Fruit fly (Drosophila melanogaster) whole organism, adult: ENCODE data around the gene cd.
A peak's percentile ranks its signal among the peaks of the same experiment; 100 is the strongest.

ENCODE experiments used
- CG11617 ChIP-seq: fragments of 200-800 bp; sonication (Bioruptor generic); optimal IDR thresholded peaks from 2 replicates; lab custom pipeline; 2017; ENCODE audit warnings: mild to moderate bottlenecking, missing biosample characterization, missing genetic modification reagents, missing genetic modification characterization
- CG12768 ChIP-seq: fragments of 200-800 bp; sonication (Bioruptor generic); optimal IDR thresholded peaks from 2 replicates; lab custom pipeline; 2017; ENCODE audit warnings: missing biosample characterization, missing genetic modification characterization, mild to moderate bottlenecking, moderate library complexity, missing genetic modification reagents
- CG14711 ChIP-seq: fragments of 200-800 bp; sonication (Bioruptor generic); optimal IDR thresholded peaks from 2 replicates; lab custom pipeline; 2018; ENCODE audit warnings: missing biosample characterization, mild to moderate bottlenecking, missing genetic modification characterization, moderate library complexity
- CG1620 ChIP-seq: fragments of 200-800 bp; sonication (Bioruptor generic); optimal IDR thresholded peaks from 2 replicates; lab custom pipeline; 2016; ENCODE audit warnings: missing biosample characterization, missing genetic modification characterization
- CG33017 ChIP-seq: fragments of 200-800 bp; sonication (Bioruptor generic); optimal IDR thresholded peaks from 2 replicates; lab custom pipeline; 2018; ENCODE audit warnings: missing biosample characterization, mild to moderate bottlenecking, missing genetic modification characterization, moderate library complexity
- CG5204 ChIP-seq: fragments of 200-800 bp; sonication (Bioruptor generic); optimal IDR thresholded peaks from 2 replicates; lab custom pipeline; 2016; ENCODE audit warnings: missing biosample characterization, missing genetic modification characterization
- CG7045 ChIP-seq: fragments of 200-800 bp; sonication (Bioruptor generic); optimal IDR thresholded peaks from 2 replicates; lab custom pipeline; 2017; ENCODE audit warnings: missing biosample characterization, mild to moderate bottlenecking, missing genetic modification characterization
- CG7101 ChIP-seq: fragments of 200-800 bp; sonication (Bioruptor generic); optimal IDR thresholded peaks from 2 replicates; lab custom pipeline; 2018; ENCODE audit warnings: missing biosample characterization, mild to moderate bottlenecking, missing genetic modification characterization, moderate library complexity
- Clk ChIP-seq: fragments of 200-800 bp; sonication (Bioruptor generic); optimal IDR thresholded peaks from 2 replicates; lab custom pipeline; 2017; ENCODE audit warnings: missing biosample characterization, missing genetic modification characterization
- Crg-1 ChIP-seq: fragments of 200-800 bp; sonication (Bioruptor generic); optimal IDR thresholded peaks from 2 replicates; lab custom pipeline; 2016; ENCODE audit warnings: missing biosample characterization, missing genetic modification characterization
- Hr96 ChIP-seq: fragments of 200-800 bp; sonication (Bioruptor generic); optimal IDR thresholded peaks from 2 replicates; lab custom pipeline; 2016; ENCODE audit warnings: missing biosample characterization, missing genetic modification characterization
- Mnt ChIP-seq: fragments of 200-800 bp; sonication (Bioruptor generic); optimal IDR thresholded peaks from 2 replicates; lab custom pipeline; 2016; ENCODE audit warnings: missing biosample characterization, mild to moderate bottlenecking, missing genetic modification characterization
- bab1 ChIP-seq: fragments of 200-800 bp; sonication (Bioruptor generic); optimal IDR thresholded peaks from 3 replicates; lab custom pipeline; 2019; ENCODE audit warnings: missing biosample characterization, mild to moderate bottlenecking, missing genetic modification characterization, moderate library complexity
- cic ChIP-seq: fragments of 200-800 bp; sonication (Bioruptor generic); optimal IDR thresholded peaks from 2 replicates; lab custom pipeline; 2017; ENCODE audit warnings: missing biosample characterization, mild to moderate bottlenecking, missing genetic modification characterization, moderate library complexity
- cnc ChIP-seq, 2 experiments: fragments of >200 bp; optimal IDR thresholded peaks; 2 replicates each; lab custom pipeline; 2017
- kay ChIP-seq: fragments of 200-800 bp; sonication (Bioruptor generic); peaks from one replicate; lab custom pipeline; 2016; ENCODE audit warnings: missing biosample characterization, missing genetic modification characterization, borderline replicate concordance
- ovo ChIP-seq: fragments of 200-800 bp; sonication (Bioruptor generic); optimal IDR thresholded peaks from 2 replicates; lab custom pipeline; 2016; ENCODE audit warnings: missing biosample characterization, missing genetic modification characterization
- pad ChIP-seq: fragments of 200-800 bp; sonication (Bioruptor generic); optimal IDR thresholded peaks from 3 replicates; lab custom pipeline; 2017; ENCODE audit warnings: missing biosample characterization, missing genetic modification characterization, mild to moderate bottlenecking, moderate library complexity, missing genetic modification reagents
- tj ChIP-seq: fragments of 200-800 bp; sonication (Bioruptor generic); optimal IDR thresholded peaks from 3 replicates; lab custom pipeline; 2017; ENCODE audit warnings: missing biosample characterization, mild to moderate bottlenecking, missing genetic modification characterization, moderate library complexity
- toe ChIP-seq: fragments of 200-800 bp; sonication (Bioruptor generic); optimal IDR thresholded peaks from 2 replicates; lab custom pipeline; 2016; ENCODE audit warnings: missing biosample characterization, missing genetic modification characterization

The cd gene

dm6 chr3R:22719607-22719949, 24.8 kb downstream of the cd start:
- TF ChIP-seq CG5204 (GFP tag; lab: Kevin White, UChicago) (no peak), CG12768 (GFP tag; lab: Kevin White, UChicago) (no peak), Mnt (GFP tag; lab: Kevin White, UChicago) (no peak), CG7045 (GFP tag; lab: Kevin White, UChicago) (no peak), toe (GFP tag; lab: Kevin White, UChicago) (no peak), CG7101 (tag; lab: Kevin White, UChicago) (no peak), Clk (no peak), tj (no peak), cnc (optimal IDR thresholded peaks at IDR 0.05; lab: Kevin White, UChicago) (no peak), cic (no peak), CG11617 (GFP tag; lab: Kevin White, UChicago) (no peak), CG1620 (GFP tag; lab: Kevin White, UChicago) (no peak), kay (GFP tag; lab: Kevin White, UChicago) (no peak)

DNA sequence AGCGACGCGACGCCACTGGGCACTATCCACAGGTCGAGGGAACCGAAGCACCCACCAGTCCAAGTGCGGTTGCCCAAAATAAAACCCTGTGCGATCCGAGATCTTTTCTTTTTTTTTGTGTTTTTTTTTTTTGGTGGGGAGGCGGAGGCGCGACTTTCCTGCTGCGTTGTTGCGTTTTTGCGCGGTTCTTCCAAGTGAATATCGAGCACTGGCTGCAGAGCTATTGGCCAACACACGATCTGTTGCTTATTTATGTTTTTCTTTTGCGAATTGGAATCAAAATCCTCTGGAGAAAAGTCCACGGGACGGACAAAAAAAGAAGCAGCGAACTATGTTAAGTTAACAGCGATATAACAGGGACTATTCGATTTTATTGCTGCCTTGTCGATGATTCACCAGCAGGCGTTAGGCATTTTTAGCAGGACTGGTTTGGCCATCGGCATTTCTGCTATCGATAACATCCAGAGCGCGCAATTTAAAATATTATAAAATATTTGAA, 26.1 kb downstream of the cd start, which contains the start of gene wge:
Gene wge, minus strand, starts transcription at position 343 of the 499 bp plus-strand sequence.
- peak; percentile 99 for TF ChIP-seq kay (GFP tag; lab: Kevin White, UChicago)
- no peak for TF ChIP-seq CG7045 (GFP tag; lab: Kevin White, UChicago)
- no peak for TF ChIP-seq ovo
- no peak for TF ChIP-seq CG5204 (GFP tag; lab: Kevin White, UChicago)
- peak; percentile 27 for TF ChIP-seq CG11617 (GFP tag; lab: Kevin White, UChicago)
- no peak for TF ChIP-seq cnc (optimal IDR thresholded peaks at IDR 0.05; lab: Kevin White, UChicago)
- TF ChIP-seq bab1 (GFP tag; lab: Kevin White, UChicago): peak; percentile 43
- TF ChIP-seq Mnt (GFP tag; lab: Kevin White, UChicago): peak; percentile 15
- TF ChIP-seq CG1620 (GFP tag; lab: Kevin White, UChicago): peak; percentile 9
- peak; percentile 17 for TF ChIP-seq tj
- no peak for TF ChIP-seq Crg-1 (GFP tag; lab: Kevin White, UChicago)
- TF ChIP-seq toe (GFP tag; lab: Kevin White, UChicago): no peak
- peak; percentile 7 for TF ChIP-seq CG7101 (tag; lab: Kevin White, UChicago)
- TF ChIP-seq CG12768 (GFP tag; lab: Kevin White, UChicago): peak; percentile 68
- TF ChIP-seq cic: no peak
- TF ChIP-seq Clk: no peak
- peak; percentile 29 for TF ChIP-seq Hr96 (GFP tag; lab: Kevin White, UChicago)
- TF ChIP-seq pad (GFP tag; lab: Kevin White, UChicago): no peak
- TF ChIP-seq CG33017: no peak
- TF ChIP-seq CG14711 (tag; lab: Kevin White, UChicago): no peak

DNA sequence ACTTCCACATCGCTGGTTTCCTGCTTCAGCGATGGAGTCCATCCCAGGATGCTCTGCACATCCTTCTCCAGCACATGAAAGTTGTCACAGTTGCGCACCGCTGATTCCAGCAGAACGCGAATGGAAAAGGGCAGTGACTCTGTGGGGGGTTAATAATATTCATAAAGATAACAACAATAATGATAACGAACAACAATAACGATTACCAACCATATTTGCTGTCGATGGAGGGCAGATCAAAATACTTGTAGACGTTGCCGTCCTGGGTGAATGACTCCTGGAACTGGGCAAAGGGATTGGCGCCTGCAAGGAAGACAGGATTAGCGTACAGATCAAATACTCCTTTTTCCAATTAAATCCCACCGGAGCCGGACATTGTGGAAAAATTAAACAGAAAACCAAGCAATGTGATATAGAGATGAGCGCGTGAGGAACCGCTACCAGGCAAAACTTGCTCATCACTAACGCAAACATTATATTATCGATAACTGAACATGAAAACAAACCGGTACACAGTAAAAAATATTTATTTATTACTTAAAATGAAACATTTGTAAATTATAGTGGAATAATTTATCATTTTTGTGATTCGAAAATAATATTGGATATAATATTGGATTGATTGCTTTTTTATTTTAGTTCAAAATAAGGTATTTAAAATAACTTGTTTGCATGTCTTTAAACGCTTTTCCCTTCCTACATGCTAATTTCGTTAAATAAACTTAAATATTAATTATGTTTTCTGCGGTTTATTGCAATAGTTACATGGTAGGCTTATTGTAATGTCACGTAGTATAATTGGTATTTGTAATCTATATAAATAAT, 29.6 kb downstream of the cd start, which contains the start of gene Irp-1A:
Gene Irp-1A, minus strand, starts transcription at position 439 of the 825 bp plus-strand sequence.
- TF ChIP-seq toe (GFP tag; lab: Kevin White, UChicago): peak; percentile 59
- TF ChIP-seq cnc (optimal IDR thresholded peaks at IDR 0.05; lab: Kevin White, UChicago): no peak
- peak; percentile 39 for TF ChIP-seq tj
- TF ChIP-seq Crg-1 (GFP tag; lab: Kevin White, UChicago): peak; percentile 7
- peak; percentile 17 for TF ChIP-seq CG1620 (GFP tag; lab: Kevin White, UChicago)
- TF ChIP-seq Clk: no peak
- TF ChIP-seq CG11617 (GFP tag; lab: Kevin White, UChicago): peak; percentile 68
- TF ChIP-seq Mnt (GFP tag; lab: Kevin White, UChicago): peak; percentile 59
- peak; percentile 10 for TF ChIP-seq cic
- peak; percentile 70 for TF ChIP-seq CG7045 (GFP tag; lab: Kevin White, UChicago)
- TF ChIP-seq kay (GFP tag; lab: Kevin White, UChicago): no peak
- TF ChIP-seq bab1 (GFP tag; lab: Kevin White, UChicago): peak; percentile 73
- TF ChIP-seq CG33017: peak; percentile 77
- no peak for TF ChIP-seq Hr96 (GFP tag; lab: Kevin White, UChicago)
- peak; percentile 76 for TF ChIP-seq CG14711 (tag; lab: Kevin White, UChicago)
- TF ChIP-seq ovo: no peak
- TF ChIP-seq CG12768 (GFP tag; lab: Kevin White, UChicago): no peak
- no peak for TF ChIP-seq CG5204 (GFP tag; lab: Kevin White, UChicago)
- peak; percentile 19 for TF ChIP-seq pad (GFP tag; lab: Kevin White, UChicago)
- peak; percentile 74 for TF ChIP-seq CG7101 (tag; lab: Kevin White, UChicago)

dm6 chr3R:22726031-22726770, 31.4 kb downstream of the cd start, which contains the start of gene RNF220:
Gene RNF220 (minus strand): TSS chr3R:22726414.
- TF ChIP-seq CG5204 (GFP tag; lab: Kevin White, UChicago) (no peak), pad (GFP tag; lab: Kevin White, UChicago) (no peak), ovo (no peak), Mnt (GFP tag; lab: Kevin White, UChicago) (peak; percentile 62), CG14711 (tag; lab: Kevin White, UChicago) (no peak), kay (GFP tag; lab: Kevin White, UChicago) (no peak), CG1620 (GFP tag; lab: Kevin White, UChicago) (peak; percentile 39)
